Fruit fly (Drosophila melanogaster) whole organism, embryonic: Measurements from ENCODE around the gene EMC6.
A peak's percentile ranks its signal among the peaks of the same experiment; 100 is the strongest.

ENCODE experiments used
- Atf6 ChIP-seq: fragments of 200-800 bp; sonication (Bioruptor generic); IDR thresholded peaks from 2 replicates; pipeline ENCODE4 v1.3.6; 2022; ENCODE audit warnings: missing biosample characterization, missing genetic modification characterization
- B-H2 ChIP-seq: fragments of 200-800 bp; sonication (Bioruptor generic); optimal IDR thresholded peaks from 2 replicates; lab custom pipeline; 2018; ENCODE audit warnings: missing biosample characterization, mild to moderate bottlenecking, missing genetic modification characterization
- Blimp-1 ChIP-seq: fragments of 200-800 bp; sonication (Bioruptor generic); optimal IDR thresholded peaks from 3 replicates; lab custom pipeline; 2018; ENCODE audit warnings: missing biosample characterization, missing genetic modification characterization, mild to moderate bottlenecking, moderate library complexity, missing genetic modification reagents
- CG1024 ChIP-seq: fragments of 200-800 bp; sonication (Bioruptor generic); IDR thresholded peaks from 2 replicates; pipeline ENCODE4 v1.3.6; 2022; ENCODE audit warnings: missing biosample characterization, missing genetic modification characterization
- CG10267 ChIP-seq: fragments of 200-800 bp; sonication (Bioruptor generic); optimal IDR thresholded peaks from 2 replicates; lab custom pipeline; 2018; ENCODE audit warnings: missing biosample characterization, mild to moderate bottlenecking, missing genetic modification characterization, moderate library complexity
- CG10321 ChIP-seq: fragments of 200-800 bp; sonication (Bioruptor generic); IDR thresholded peaks from 2 replicates; pipeline ENCODE4 v1.3.6; 2022; ENCODE audit warnings: missing biosample characterization, missing genetic modification characterization
- CG11695 ChIP-seq: fragments of 200-800 bp; sonication (Bioruptor generic); IDR thresholded peaks from 3 replicates; pipeline ENCODE4 v1.3.6; 2022; ENCODE audit warnings: missing biosample characterization, missing genetic modification characterization
- CG13775 ChIP-seq: fragments of 200-800 bp; sonication (Bioruptor generic); optimal IDR thresholded peaks from 3 replicates; lab custom pipeline; 2017; ENCODE audit warnings: missing biosample characterization, mild to moderate bottlenecking, missing genetic modification characterization
- CG14441 ChIP-seq: fragments of 200-800 bp; sonication (Bioruptor generic); IDR thresholded peaks from 2 replicates; pipeline ENCODE4 v1.3.6; 2022; ENCODE audit warnings: missing biosample characterization, missing genetic modification characterization
- CG14965 ChIP-seq: fragments of 200-800 bp; sonication (Bioruptor generic); optimal IDR thresholded peaks from 2 replicates; lab custom pipeline; 2016; ENCODE audit warnings: missing biosample characterization, missing genetic modification characterization, borderline replicate concordance
- CG15696 ChIP-seq: fragments of 200-800 bp; sonication (Bioruptor generic); optimal IDR thresholded peaks from 2 replicates; lab custom pipeline; 2019; ENCODE audit warnings: missing biosample characterization, mild to moderate bottlenecking, missing genetic modification characterization, moderate library complexity
- CG1602 ChIP-seq: fragments of 200-800 bp; sonication (Bioruptor generic); optimal IDR thresholded peaks from 3 replicates; lab custom pipeline; 2016; ENCODE audit warnings: missing biosample characterization, missing genetic modification characterization
- CG1647 ChIP-seq: fragments of 200-800 bp; sonication (Bioruptor generic); optimal IDR thresholded peaks from 3 replicates; lab custom pipeline; 2016; ENCODE audit warnings: missing biosample characterization, missing genetic modification characterization
- CG17186 ChIP-seq: fragments of 200-800 bp; sonication (Bioruptor generic); optimal IDR thresholded peaks from 3 replicates; lab custom pipeline; 2017; ENCODE audit warnings: missing biosample characterization, missing genetic modification reagents, missing genetic modification characterization
- CG17361 ChIP-seq: fragments of 200-800 bp; sonication (Bioruptor generic); IDR thresholded peaks from 3 replicates; pipeline ENCODE4 v1.3.6; 2022; ENCODE audit warnings: missing biosample characterization, missing genetic modification characterization
- CG18262 ChIP-seq: fragments of 200-800 bp; optimal IDR thresholded peaks from 3 replicates; lab custom pipeline; 2019; ENCODE audit warnings: missing biosample characterization, mild to moderate bottlenecking, missing genetic modification characterization, moderate library complexity
- CG2116 ChIP-seq: fragments of 200-800 bp; sonication (Bioruptor generic); optimal IDR thresholded peaks from 3 replicates; lab custom pipeline; 2018; ENCODE audit warnings: missing biosample characterization, mild to moderate bottlenecking, missing genetic modification characterization
- CG30020 ChIP-seq: fragments of 200-800 bp; optimal IDR thresholded peaks from 2 replicates; lab custom pipeline; 2019; ENCODE audit warnings: missing biosample characterization, mild to moderate bottlenecking, missing genetic modification characterization, moderate library complexity
- CG3065 ChIP-seq: fragments of 200-800 bp; sonication (Bioruptor generic); optimal IDR thresholded peaks from 2 replicates; lab custom pipeline; 2016; ENCODE audit warnings: missing biosample characterization, missing genetic modification characterization
- CG6683 ChIP-seq: fragments of 200-800 bp; sonication (Bioruptor generic); optimal IDR thresholded peaks from 2 replicates; lab custom pipeline; 2017; ENCODE audit warnings: missing biosample characterization, mild to moderate bottlenecking, missing genetic modification characterization, missing genetic modification reagents
- CG6765 ChIP-seq: fragments of 200-800 bp; sonication (Bioruptor generic); optimal IDR thresholded peaks from 3 replicates; lab custom pipeline; 2017; ENCODE audit warnings: missing biosample characterization, mild to moderate bottlenecking, missing genetic modification characterization
- CG7987 ChIP-seq: fragments of 200-800 bp; sonication (Bioruptor generic); optimal IDR thresholded peaks from 2 replicates; lab custom pipeline; 2018; ENCODE audit warnings: missing biosample characterization, mild to moderate bottlenecking, missing genetic modification characterization, moderate library complexity
- CG8765 ChIP-seq: fragments of 200-800 bp; sonication (Bioruptor generic); IDR thresholded peaks from 2 replicates; pipeline ENCODE4 v1.3.6; 2022; ENCODE audit warnings: missing biosample characterization, missing genetic modification characterization
- CG9727 ChIP-seq: fragments of 200-800 bp; sonication (Bioruptor generic); optimal IDR thresholded peaks from 3 replicates; lab custom pipeline; 2017; ENCODE audit warnings: missing biosample characterization, mild to moderate bottlenecking, missing genetic modification characterization
- CG9876 ChIP-seq: fragments of 200-800 bp; sonication (Bioruptor generic); optimal IDR thresholded peaks from 2 replicates; lab custom pipeline; 2016; ENCODE audit warnings: missing biosample characterization, missing genetic modification characterization
- CrebB ChIP-seq: fragments of 200-800 bp; sonication (Bioruptor generic); optimal IDR thresholded peaks from 3 replicates; lab custom pipeline; 2018; ENCODE audit warnings: missing biosample characterization, mild to moderate bottlenecking, missing genetic modification characterization
- Dip3 ChIP-seq: fragments of 200-800 bp; sonication (Bioruptor generic); optimal IDR thresholded peaks from 3 replicates; lab custom pipeline; 2016; ENCODE audit warnings: missing biosample characterization, missing genetic modification characterization
- E2f2 ChIP-seq: fragments of 200-800 bp; sonication (Bioruptor generic); IDR thresholded peaks from 2 replicates; pipeline ENCODE4 v1.3.6; 2022; ENCODE audit warnings: missing biosample characterization, missing genetic modification characterization
- Fer1 ChIP-seq: fragments of 200-800 bp; sonication (Bioruptor generic); optimal IDR thresholded peaks from 2 replicates; lab custom pipeline; 2017; ENCODE audit warnings: missing biosample characterization, mild to moderate bottlenecking, missing genetic modification characterization
- Fer2 ChIP-seq: fragments of 200-800 bp; sonication (Bioruptor generic); optimal IDR thresholded peaks from 2 replicates; lab custom pipeline; 2018; ENCODE audit warnings: missing biosample characterization, mild to moderate bottlenecking, missing genetic modification characterization, moderate library complexity
- Fer3 ChIP-seq: fragments of 200-800 bp; sonication (Bioruptor generic); optimal IDR thresholded peaks from 2 replicates; lab custom pipeline; 2018; ENCODE audit warnings: missing biosample characterization, mild to moderate bottlenecking, missing genetic modification characterization, moderate library complexity
- Gsc ChIP-seq: fragments of 200-800 bp; sonication (Bioruptor generic); IDR thresholded peaks from 2 replicates; pipeline ENCODE4 v1.3.6; 2022; ENCODE audit warnings: missing biosample characterization, missing genetic modification characterization
- Lpt ChIP-seq: fragments of >200 bp; optimal IDR thresholded peaks from 2 replicates; lab custom pipeline; 2018; ENCODE audit warnings: missing biosample characterization, missing genetic modification characterization
- PHDP ChIP-seq: fragments of 200-800 bp; sonication (Bioruptor generic); optimal IDR thresholded peaks from 3 replicates; lab custom pipeline; 2018; ENCODE audit warnings: missing biosample characterization, mild to moderate bottlenecking, missing genetic modification characterization, moderate library complexity
- Side ChIP-seq: fragments of 200-800 bp; sonication (Bioruptor generic); optimal IDR thresholded peaks from 2 replicates; lab custom pipeline; 2016; ENCODE audit warnings: missing biosample characterization, missing genetic modification characterization
- Ssrp ChIP-seq: fragments of 200-800 bp; sonication (Bioruptor generic); optimal IDR thresholded peaks from 2 replicates; lab custom pipeline; 2018; ENCODE audit warnings: missing biosample characterization, mild to moderate bottlenecking, missing genetic modification characterization, moderate library complexity
- danr ChIP-seq: fragments of 200-800 bp; sonication (Bioruptor generic); IDR thresholded peaks from 2 replicates; pipeline ENCODE4 v1.3.6; 2022; ENCODE audit warnings: missing biosample characterization, missing genetic modification characterization
- dm ChIP-seq: fragments of 200-800 bp; sonication (Bioruptor generic); optimal IDR thresholded peaks from 3 replicates; lab custom pipeline; 2016; ENCODE audit warnings: missing biosample characterization, missing genetic modification characterization
- fd102C ChIP-seq: fragments of 200-800 bp; sonication (Bioruptor generic); optimal IDR thresholded peaks from 2 replicates; lab custom pipeline; 2018; ENCODE audit warnings: missing biosample characterization, mild to moderate bottlenecking, missing genetic modification characterization, moderate library complexity
- gfzf ChIP-seq: fragments of 200-800 bp; sonication (Bioruptor generic); optimal IDR thresholded peaks from 2 replicates; lab custom pipeline; 2016; ENCODE audit warnings: missing biosample characterization, mild to moderate bottlenecking, missing genetic modification characterization, moderate library complexity
- gt ChIP-seq: fragments of 200-800 bp; sonication (Bioruptor generic); IDR thresholded peaks from 2 replicates; pipeline ENCODE4 v1.3.6; 2022; ENCODE audit warnings: missing biosample characterization, missing genetic modification characterization
- h ChIP-seq: fragments of >200 bp; optimal IDR thresholded peaks from 2 replicates; lab custom pipeline; 2017
- lilli ChIP-seq: fragments of 200-800 bp; sonication (Bioruptor generic); optimal IDR thresholded peaks from 3 replicates; lab custom pipeline; 2016; ENCODE audit warnings: missing biosample characterization, missing genetic modification characterization
- luna ChIP-seq: fragments of 200-800 bp; sonication (Bioruptor generic); optimal IDR thresholded peaks from 2 replicates; lab custom pipeline; 2016; ENCODE audit warnings: missing biosample characterization, missing genetic modification characterization
- pfk ChIP-seq: fragments of 200-800 bp; sonication (Bioruptor generic); optimal IDR thresholded peaks from 2 replicates; lab custom pipeline; 2018; ENCODE audit warnings: missing biosample characterization, mild to moderate bottlenecking, missing genetic modification characterization, moderate library complexity
- sim ChIP-seq: fragments of 200-800 bp; sonication (Bioruptor generic); IDR thresholded peaks from 2 replicates; pipeline ENCODE4 v1.3.6; 2022; ENCODE audit warnings: missing biosample characterization, missing genetic modification characterization
- sr ChIP-seq: fragments of 200-800 bp; sonication (Bioruptor generic); IDR thresholded peaks from 3 replicates; pipeline ENCODE4 v1.3.6; 2022; ENCODE audit warnings: missing biosample characterization, missing genetic modification characterization
- ssp ChIP-seq: fragments of 200-800 bp; sonication (Bioruptor generic); IDR thresholded peaks from 2 replicates; pipeline ENCODE4 v1.3.6; 2022; ENCODE audit warnings: missing biosample characterization, missing genetic modification characterization
- stc ChIP-seq: fragments of 200-800 bp; sonication (Bioruptor generic); IDR thresholded peaks from 2 replicates; pipeline ENCODE4 v1.3.6; 2022; ENCODE audit warnings: missing biosample characterization, missing genetic modification characterization
- tin ChIP-seq: fragments of 200-800 bp; sonication (Bioruptor generic); optimal IDR thresholded peaks from 3 replicates; lab custom pipeline; 2016; ENCODE audit warnings: missing biosample characterization, missing genetic modification characterization
- zf30C ChIP-seq: fragments of 200-800 bp; sonication (Bioruptor generic); optimal IDR thresholded peaks from 3 replicates; lab custom pipeline; 2018; ENCODE audit warnings: missing biosample characterization, mild to moderate bottlenecking, missing genetic modification characterization

EMC6 gene

dm6 chr3R:25024895-25025557, at the start of gene EMC6, which contains the start of gene Hr96 (continued):
- TF ChIP-seq CG11695 (GFP tag; lab: Robert Waterston, UW) (peak; percentile 87), Dip3 (GFP tag; lab: Kevin White, UChicago) (peak; percentile 94), CG7987 (GFP tag; lab: Kevin White, UChicago) (peak; percentile 86), E2f2 (GFP tag; lab: Robert Waterston, UW) (peak; percentile 75), CG9876 (peak; percentile 82), stc (peak; percentile 92), CG17186 (GFP tag; lab: Kevin White, UChicago) (peak; percentile 87), pfk (peak; percentile 29), CG6683 (GFP tag; lab: Kevin White, UChicago) (peak; percentile 83), Fer1 (GFP tag; lab: Kevin White, UChicago) (peak; percentile 94), Lpt (GFP tag; lab: Kevin White, UChicago) (no peak), fd102C (GFP tag; lab: Kevin White, UChicago) (peak; percentile 63), CG14965 (peak; percentile 48), CG6765 (GFP tag; lab: Kevin White, UChicago) (peak; percentile 73), CG10267 (peak; percentile 88), CG13775 (peak; percentile 94), sim (GFP tag; lab: Robert Waterston, UW) (peak; percentile 80), CG10321 (GFP tag; lab: Robert Waterston, UW) (peak; percentile 75), zf30C (GFP tag; lab: Kevin White, UChicago) (peak; percentile 99), CG2116 (GFP tag; lab: Kevin White, UChicago) (peak; percentile 86), CG15696 (tag; lab: Kevin White, UChicago) (peak; percentile 92), danr (GFP tag; lab: Robert Waterston, UW) (peak; percentile 86), CG8765 (peak; percentile 89), Fer3 (tag; lab: Kevin White, UChicago) (peak; percentile 94), gt (GFP tag; lab: Robert Waterston, UW) (peak; percentile 62; the same call in 1 of the 2 replicates), CrebB (tag; lab: Kevin White, UChicago) (peak; percentile 92), Side (peak; percentile 92), CG18262 (tag; lab: Kevin White, UChicago) (peak; percentile 89), B-H2 (GFP tag; lab: Kevin White, UChicago) (peak; percentile 96), CG17361 (GFP tag; lab: Robert Waterston, UW) (peak; percentile 93), CG1024 (GFP tag; lab: Robert Waterston, UW) (peak; percentile 81), CG3065 (peak; percentile 87), Atf6 (GFP tag; lab: Robert Waterston, UW) (peak; percentile 93), CG14441 (GFP tag; lab: Robert Waterston, UW) (peak; percentile 93), CG9727 (peak; percentile 93), h (lab: Kevin White, UChicago) (no peak), sr (GFP tag; lab: Robert Waterston, UW) (peak; percentile 73; the same call in 2 of the 3 replicates), Fer2 (peak; percentile 90), dm (GFP tag; lab: Kevin White, UChicago) (peak; percentile 84), lilli (peak; percentile 98), CG1602 (GFP tag; lab: Kevin White, UChicago) (peak; percentile 93), PHDP (peak; percentile 92), Gsc (peak; percentile 65), gfzf (GFP tag; lab: Kevin White, UChicago) (peak; percentile 66), CG1647 (peak; percentile 93), CG30020 (tag; lab: Kevin White, UChicago) (peak; percentile 79), Ssrp (tag; lab: Kevin White, UChicago) (peak; percentile 91), luna (peak; percentile 89), ssp (GFP tag; lab: Robert Waterston, UW) (peak; percentile 75), Blimp-1 (GFP tag; lab: Kevin White, UChicago) (peak; percentile 89), tin (GFP tag; lab: Kevin White, UChicago) (peak; percentile 94)
